Worm (Caenorhabditis elegans) whole organism, young adult: ENCODE data around the gene ppgn-1.

Source experiments
- C06A6.2 ChIP-seq: fragments of 200-800 bp; sonication (Bioruptor generic); conservative IDR thresholded peaks from 2 replicates; pipeline ENCODE4 v1.3.6; 2022; ENCODE audit warnings: missing genetic modification characterization, missing compliant biosample characterization
- F10E7.11 ChIP-seq: sonication (generic microtip); optimal IDR thresholded peaks from 2 replicates; lab custom pipeline; 2017; ENCODE audit warnings: mild to moderate bottlenecking, missing genetic modification characterization, moderate library complexity, missing compliant biosample characterization
- F23B12.7 ChIP-seq: sonication (generic microtip); optimal IDR thresholded peaks from 2 replicates; lab custom pipeline; 2017; ENCODE audit warnings: missing genetic modification characterization, mild to moderate bottlenecking, missing compliant biosample characterization, antibody characterized with exemption, moderate library complexity; ENCODE audit not compliant: insufficient read depth
- F37B4.10 ChIP-seq: fragments of 200-800 bp; sonication (Bioruptor generic); IDR thresholded peaks from 2 replicates; pipeline ENCODE4 v1.3.6; 2022; ENCODE audit warnings: missing genetic modification characterization, missing compliant biosample characterization
- F55B11.4 ChIP-seq: sonication (generic microtip); optimal IDR thresholded peaks from 2 replicates; lab custom pipeline; 2016; ENCODE audit warnings: missing compliant biosample characterization, missing genetic modification characterization, borderline replicate concordance; ENCODE audit not compliant: insufficient read depth
- K11D2.4 ChIP-seq: fragments of 200-800 bp; sonication (Bioruptor generic); IDR thresholded peaks from 2 replicates; pipeline ENCODE4 v1.3.6; 2022; ENCODE audit warnings: missing genetic modification reagents, missing genetic modification characterization, missing compliant biosample characterization
- Y95B8A.8 ChIP-seq: fragments of 200-800 bp; sonication (Bioruptor generic); IDR thresholded peaks from 2 replicates; pipeline ENCODE4 v1.3.6; 2022; ENCODE audit warnings: missing genetic modification reagents, missing genetic modification characterization, missing compliant biosample characterization
- ZK185.1 ChIP-seq: sonication (generic microtip); optimal IDR thresholded peaks from 2 replicates; lab custom pipeline; 2016; ENCODE audit warnings: mild to moderate bottlenecking, missing genetic modification characterization, missing compliant biosample characterization; ENCODE audit not compliant: poor library complexity, severe bottlenecking
- akir-1 ChIP-seq: fragments of 200-800 bp; sonication (Bioruptor generic); optimal IDR thresholded peaks from 2 replicates; lab custom pipeline; 2018; ENCODE audit warnings: mild to moderate bottlenecking, missing genetic modification characterization, moderate library complexity, missing compliant biosample characterization
- ama-1 ChIP-seq, 3 experiments: fragments of 150-350 bp in 1 of 3; sonication (generic microtip) in 2 of 3; optimal IDR thresholded peaks; 2 replicates each; lab custom pipeline; 2014 to 2018; ENCODE audit warnings: missing biosample characterization in 2 of 3, missing genetic modification characterization in 2 of 3, missing genetic modification reagents in 2 of 3
- aptf-2 ChIP-seq: fragments of 200-800 bp; sonication (Bioruptor generic); conservative IDR thresholded peaks from 2 replicates; pipeline ENCODE4 v1.3.6; 2022; ENCODE audit warnings: missing genetic modification reagents, missing genetic modification characterization, missing compliant biosample characterization
- aptf-3 ChIP-seq: fragments of 200-800 bp; sonication (Bioruptor generic); IDR thresholded peaks from 2 replicates; pipeline ENCODE4 v1.3.6; 2022; ENCODE audit warnings: missing genetic modification characterization, missing compliant biosample characterization
- attf-3 ChIP-seq: fragments of 200-800 bp; sonication (Bioruptor generic); conservative IDR thresholded peaks from 2 replicates; pipeline ENCODE4 v1.3.6; 2022; ENCODE audit warnings: missing genetic modification reagents, missing genetic modification characterization, missing compliant biosample characterization
- ccch-3 ChIP-seq: fragments of 200-800 bp; sonication (Bioruptor generic); optimal IDR thresholded peaks from 2 replicates; lab custom pipeline; 2018; ENCODE audit warnings: mild to moderate bottlenecking, missing genetic modification characterization, missing compliant biosample characterization
- cebp-1 ChIP-seq, 2 experiments: fragments of 200-800 bp in 1 of 2; sonication (Bioruptor generic) in 1 of 2; sonication (generic microtip) in 1 of 2; IDR thresholded peaks in 1 of 2; optimal IDR thresholded peaks in 1 of 2; 2 replicates each; pipeline versions ENCODE4 v1.3.6 to Lab custom; 2017 to 2022; ENCODE audit warnings: missing compliant biosample characterization in 2 of 2, missing genetic modification characterization in 2 of 2, mild to moderate bottlenecking in 1 of 2, missing genetic modification reagents in 1 of 2, moderate library complexity in 1 of 2
- ceh-58 ChIP-seq: fragments of 200-800 bp; sonication (Bioruptor generic); IDR thresholded peaks from 2 replicates; pipeline ENCODE4 v1.3.6; 2022; ENCODE audit warnings: missing genetic modification characterization, missing compliant biosample characterization
- ceh-79 ChIP-seq: sonication (generic microtip); optimal IDR thresholded peaks from 2 replicates; lab custom pipeline; 2017; ENCODE audit warnings: mild to moderate bottlenecking, missing genetic modification characterization, missing compliant biosample characterization
- chd-7 ChIP-seq: sonication (generic microtip); optimal IDR thresholded peaks from 2 replicates; lab custom pipeline; 2016; ENCODE audit warnings: mild to moderate bottlenecking, missing genetic modification characterization, moderate library complexity, missing compliant biosample characterization
- die-1 ChIP-seq: sonication (generic microtip); optimal IDR thresholded peaks from 2 replicates; lab custom pipeline; 2016; ENCODE audit warnings: missing genotype, mild to moderate bottlenecking, missing genetic modification characterization, missing compliant biosample characterization
- dpff-1 ChIP-seq: sonication (generic microtip); optimal IDR thresholded peaks from 2 replicates; lab custom pipeline; 2017; ENCODE audit warnings: mild to moderate bottlenecking, missing genetic modification characterization, missing compliant biosample characterization
- efl-1 ChIP-seq: fragments of 150-350 bp; optimal IDR thresholded peaks from 2 replicates; lab custom pipeline; 2014; ENCODE audit warnings: missing biosample characterization, missing genetic modification reagents, missing genetic modification characterization
- egrh-3 ChIP-seq: fragments of 200-800 bp; sonication (Bioruptor generic); IDR thresholded peaks from 2 replicates; pipeline ENCODE4 v1.3.6; 2022; ENCODE audit warnings: missing genetic modification reagents, missing genetic modification characterization, missing compliant biosample characterization
- ekl-4 ChIP-seq: fragments of 200-800 bp; sonication (Bioruptor generic); IDR thresholded peaks from 2 replicates; pipeline ENCODE4 v1.3.6; 2022; ENCODE audit warnings: missing genetic modification reagents, missing genetic modification characterization, missing compliant biosample characterization
- hlh-26 ChIP-seq: fragments of 200-800 bp; sonication (Bioruptor generic); conservative IDR thresholded peaks from 2 replicates; pipeline ENCODE4 v1.3.6; 2022; ENCODE audit warnings: missing genetic modification reagents, missing genetic modification characterization, missing compliant biosample characterization
- lag-1 ChIP-seq: fragments of 200-800 bp; sonication (Bioruptor generic); IDR thresholded peaks from 2 replicates; pipeline ENCODE4 v1.3.6; 2022; ENCODE audit warnings: missing genetic modification reagents, missing genetic modification characterization, missing compliant biosample characterization
- let-607 ChIP-seq, 2 experiments: fragments of 200-800 bp in 1 of 2; sonication (Bioruptor generic) in 1 of 2; sonication (generic microtip) in 1 of 2; optimal IDR thresholded peaks; 2 replicates each; lab custom pipeline; 2016 to 2018; ENCODE audit warnings: mild to moderate bottlenecking in 2 of 2, missing compliant biosample characterization in 2 of 2, missing genetic modification characterization in 2 of 2, moderate library complexity in 2 of 2, missing genotype in 1 of 2
- lin-35 ChIP-seq, 3 experiments: fragments of 150-350 bp in 2 of 3; sonication (generic microtip) in 1 of 3; optimal IDR thresholded peaks; 2 replicates each; lab custom pipeline; 2014 to 2018; ENCODE audit warnings: missing biosample characterization in 3 of 3, missing genetic modification characterization in 3 of 3, missing genetic modification reagents in 3 of 3
- lsy-27 ChIP-seq: sonication (generic microtip); optimal IDR thresholded peaks from 2 replicates; lab custom pipeline; 2017; ENCODE audit warnings: missing genetic modification characterization, mild to moderate bottlenecking, missing compliant biosample characterization, antibody characterized with exemption, missing genotype, borderline replicate concordance; ENCODE audit not compliant: insufficient read depth
- madf-10 ChIP-seq: sonication (generic microtip); optimal IDR thresholded peaks from 2 replicates; lab custom pipeline; 2016; ENCODE audit warnings: mild to moderate bottlenecking, missing genetic modification characterization, missing compliant biosample characterization
- mcd-1 ChIP-seq: fragments of 200-800 bp; sonication (Bioruptor generic); IDR thresholded peaks from 2 replicates; pipeline ENCODE4 v1.3.6; 2022; ENCODE audit warnings: missing genetic modification reagents, missing genetic modification characterization, missing compliant biosample characterization
- mel-28 ChIP-seq: sonication (generic microtip); optimal IDR thresholded peaks from 2 replicates; lab custom pipeline; 2016; ENCODE audit warnings: borderline replicate concordance, mild to moderate bottlenecking, missing genetic modification characterization, missing compliant biosample characterization
- nhr-120 ChIP-seq: fragments of 200-800 bp; sonication (Bioruptor generic); IDR thresholded peaks from 2 replicates; pipeline ENCODE4 v1.3.6; 2022; ENCODE audit warnings: missing genetic modification characterization, missing compliant biosample characterization
- nhr-90 ChIP-seq: sonication (generic microtip); optimal IDR thresholded peaks from 2 replicates; lab custom pipeline; 2016; ENCODE audit warnings: missing genotype, mild to moderate bottlenecking, missing genetic modification characterization, missing compliant biosample characterization
- pha-4 ChIP-seq: fragments of 150-350 bp; sonication (generic microtip); optimal IDR thresholded peaks from 2 replicates; lab custom pipeline; 2014; ENCODE audit warnings: missing biosample characterization, missing genetic modification reagents, missing genetic modification characterization
- rpc-1 ChIP-seq, 2 experiments: fragments of 150-350 bp in 1 of 2; sonication (generic microtip) in 1 of 2; optimal IDR thresholded peaks; 2 replicates each; lab custom pipeline; 2014 to 2018; ENCODE audit warnings: missing biosample characterization in 1 of 2, missing genetic modification characterization in 1 of 2, missing genetic modification reagents in 1 of 2, missing genotype in 1 of 2
- snpc-1.1 ChIP-seq: sonication (generic microtip); optimal IDR thresholded peaks from 2 replicates; lab custom pipeline; 2017; ENCODE audit warnings: missing genetic modification characterization, mild to moderate bottlenecking, missing compliant biosample characterization, antibody characterized with exemption, moderate library complexity, missing genotype, missing genetic modification reagents; ENCODE audit not compliant: insufficient read depth
- tbp1 ChIP-seq: fragments of 200-800 bp; sonication (Bioruptor generic); optimal IDR thresholded peaks from 2 replicates; lab custom pipeline; 2018; ENCODE audit warnings: mild to moderate bottlenecking, missing genetic modification characterization, missing compliant biosample characterization
- unc-130 ChIP-seq: sonication (generic microtip); optimal IDR thresholded peaks from 2 replicates; lab custom pipeline; 2016; ENCODE audit warnings: missing genetic modification reagents, missing genetic modification characterization, missing compliant biosample characterization
- unc-62 ChIP-seq: fragments of 150-350 bp; optimal IDR thresholded peaks from 2 replicates; lab custom pipeline; 2014; ENCODE audit warnings: missing biosample characterization, missing genetic modification reagents, missing genetic modification characterization
- zfh-2 ChIP-seq: fragments of 200-800 bp; sonication (Bioruptor generic); conservative IDR thresholded peaks from 2 replicates; pipeline ENCODE4 v1.3.6; 2022; ENCODE audit warnings: missing genetic modification reagents, missing genetic modification characterization, missing compliant biosample characterization
- ztf-18 ChIP-seq: sonication (generic microtip); optimal IDR thresholded peaks from 2 replicates; lab custom pipeline; 2016; ENCODE audit warnings: missing genotype, mild to moderate bottlenecking, missing genetic modification characterization, missing compliant biosample characterization
- ztf-28 ChIP-seq: fragments of 200-800 bp; sonication (Bioruptor generic); IDR thresholded peaks from 2 replicates; pipeline ENCODE4 v1.3.6; 2022; ENCODE audit warnings: missing genetic modification reagents, missing genetic modification characterization, missing compliant biosample characterization

Gene ppgn-1

DNA sequence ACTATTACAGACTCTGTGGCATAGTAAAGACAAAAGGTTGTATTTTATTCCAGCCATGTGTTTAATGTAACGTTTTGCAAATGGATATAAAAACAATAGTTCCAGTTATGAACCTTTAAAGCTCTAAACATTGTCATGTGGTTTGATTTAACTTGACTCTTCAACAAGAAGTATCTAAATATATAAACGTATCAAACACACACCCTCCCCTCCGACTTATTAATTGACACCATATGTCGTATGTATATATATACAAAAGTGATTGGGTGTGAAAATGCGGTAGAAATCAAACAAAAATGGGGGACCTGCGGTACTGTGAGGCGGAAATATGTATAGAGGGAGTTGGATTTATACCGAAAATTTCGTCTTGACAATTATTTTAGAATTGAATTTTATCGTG is 50.3 kb downstream of the ppgn-1 start:
- TF ChIP-seq ccch-3 (GFP tag; lab: Kevin White, UChicago) = no peak
- TF ChIP-seq let-607 (tag; optimal IDR thresholded peaks at IDR 0.05; lab: Kevin White, UChicago) = no peak
- TF ChIP-seq die-1 (tag; lab: Kevin White, UChicago) = no peak
- no peak for TF ChIP-seq F23B12.7 (tag; lab: Kevin White, UChicago)
- TF ChIP-seq lag-1 = no peak
- no peak for TF ChIP-seq ZK185.1 (tag; lab: Kevin White, UChicago)
- no peak for TF ChIP-seq chd-7 (tag; lab: Kevin White, UChicago)
- no peak for TF ChIP-seq efl-1 (GFP tag; lab: Kevin White, UChicago)
- no peak for TF ChIP-seq unc-130 (GFP tag; lab: Kevin White, UChicago)
- TF ChIP-seq ceh-79 (tag; lab: Kevin White, UChicago) = no peak
- no peak for TF ChIP-seq ztf-18 (tag; lab: Kevin White, UChicago)
- TF ChIP-seq F10E7.11 = no peak
- no peak for TF ChIP-seq mcd-1 (GFP tag; lab: Robert Waterston, UW)
- no peak for TF ChIP-seq attf-3 (GFP tag; lab: Robert Waterston, UW)

DNA sequence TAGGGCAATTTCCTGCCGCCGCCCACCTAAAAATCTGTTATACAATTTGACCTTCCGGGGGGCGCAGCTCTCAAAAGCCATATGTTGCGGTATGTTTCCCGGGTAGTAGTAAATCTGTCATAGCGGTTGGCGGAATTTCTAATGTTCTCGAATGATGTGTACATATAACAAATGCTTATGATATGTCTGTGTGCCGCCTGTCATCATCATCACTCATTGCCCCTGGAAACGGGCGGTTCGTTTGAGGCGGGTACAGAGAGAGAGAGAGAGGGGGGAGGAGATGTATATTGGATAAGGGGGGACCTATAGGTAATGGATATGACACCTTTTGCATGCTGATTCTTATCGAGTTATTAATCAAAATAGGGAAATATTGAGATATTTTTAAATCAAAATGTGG is 52.1 kb downstream of the ppgn-1 start:
- TF ChIP-seq K11D2.4 (no peak), egrh-3 (GFP tag; lab: Robert Waterston, UW) (no peak), nhr-90 (tag; lab: Kevin White, UChicago) (no peak), unc-62 (GFP tag; lab: Kevin White, UChicago) (no peak), C06A6.2 (GFP tag; lab: Robert Waterston, UW) (no peak), lsy-27 (tag; lab: Kevin White, UChicago) (no peak), nhr-120 (no peak), hlh-26 (GFP tag; lab: Robert Waterston, UW) (no peak), lin-35 (GFP tag; optimal IDR thresholded peaks at IDR 0.05; lab: Kevin White, UChicago) (no peak), snpc-1.1 (tag; lab: Kevin White, UChicago) (no peak), ceh-79 (tag; lab: Kevin White, UChicago) (no peak), tbp1 (no peak), rpc-1 (optimal IDR thresholded peaks at IDR 0.05; lab: Kevin White, UChicago) (no peak), rpc-1 (tag; optimal IDR thresholded peaks at IDR 0.05; lab: Kevin White, UChicago) (no peak), F37B4.10 (GFP tag; lab: Robert Waterston, UW) (no peak)

DNA sequence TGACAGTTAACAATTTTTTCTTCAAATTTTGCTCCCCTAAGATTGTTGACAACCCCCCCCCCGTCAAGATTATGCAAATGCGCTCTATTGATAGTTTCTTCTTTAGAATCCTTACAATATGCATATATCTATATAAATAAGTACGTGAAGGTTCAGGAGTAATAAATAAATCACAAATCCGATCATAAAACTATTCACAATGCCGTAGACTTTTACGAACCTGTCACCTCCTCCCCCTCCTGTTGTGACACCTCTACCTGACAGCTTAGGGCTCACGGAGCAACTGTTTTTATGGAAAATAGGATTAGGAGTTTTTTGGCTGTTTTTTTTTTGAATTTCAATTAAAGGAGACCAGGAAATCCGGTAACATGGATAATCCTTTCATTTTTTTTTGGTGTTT is 56.6 kb downstream of the ppgn-1 start:
- TF ChIP-seq ceh-58 (GFP tag; lab: Robert Waterston, UW) (no peak), ekl-4 (GFP tag; lab: Robert Waterston, UW) (no peak), pha-4 (tag; lab: Kevin White, UChicago) (no peak), zfh-2 (GFP tag; lab: Robert Waterston, UW) (no peak), F23B12.7 (tag; lab: Kevin White, UChicago) (no peak), Y95B8A.8 (no peak), F55B11.4 (tag; lab: Kevin White, UChicago) (no peak), aptf-3 (GFP tag; lab: Robert Waterston, UW) (no peak), lag-1 (no peak), aptf-2 (GFP tag; lab: Robert Waterston, UW) (no peak), dpff-1 (tag; lab: Kevin White, UChicago) (no peak), ztf-18 (tag; lab: Kevin White, UChicago) (no peak), ama-1 (optimal IDR thresholded peaks at IDR 0.05; lab: Kevin White, UChicago) (no peak), ama-1 (GFP tag; optimal IDR thresholded peaks at IDR 0.05; lab: Kevin White, UChicago) (no peak), mel-28 (tag; lab: Kevin White, UChicago) (no peak), cebp-1 (GFP tag; IDR thresholded peaks at IDR 0.05; lab: Robert Waterston, UW) (no peak), cebp-1 (tag; optimal IDR thresholded peaks at IDR 0.05; lab: Kevin White, UChicago) (no peak), madf-10 (tag; lab: Kevin White, UChicago) (no peak), akir-1 (no peak), ztf-28 (GFP tag; lab: Robert Waterston, UW) (no peak)
